Fruit fly (Drosophila melanogaster) whole organism, prepupa: Measurements from ENCODE around the gene CG5913.

ENCODE experiments used
- CG10669 ChIP-seq: fragments of 200-800 bp; sonication (Bioruptor generic); optimal IDR thresholded peaks from 3 replicates; lab custom pipeline; 2018; ENCODE audit warnings: missing biosample characterization, mild to moderate bottlenecking, missing genetic modification characterization, moderate library complexity
- CG11762 ChIP-seq: fragments of 200-800 bp; sonication (Bioruptor generic); optimal IDR thresholded peaks from 3 replicates; lab custom pipeline; 2016; ENCODE audit warnings: missing biosample characterization, missing genetic modification characterization; ENCODE audit not compliant: insufficient read depth
- CG3032 ChIP-seq: fragments of 200-800 bp; optimal IDR thresholded peaks from 2 replicates; lab custom pipeline; 2019; ENCODE audit warnings: missing biosample characterization, mild to moderate bottlenecking, missing genetic modification characterization, moderate library complexity
- CG6276 ChIP-seq: fragments of 200-800 bp; sonication (Bioruptor generic); optimal IDR thresholded peaks from 2 replicates; lab custom pipeline; 2017; ENCODE audit warnings: missing biosample characterization, mild to moderate bottlenecking, missing genetic modification characterization
- CG6808 ChIP-seq: fragments of 200-800 bp; sonication (Bioruptor generic); optimal IDR thresholded peaks from 3 replicates; lab custom pipeline; 2017; ENCODE audit warnings: missing biosample characterization, missing genetic modification characterization, mild to moderate bottlenecking, moderate library complexity, missing genetic modification reagents
- CG8119 ChIP-seq: fragments of 200-800 bp; sonication (Bioruptor generic); IDR thresholded peaks from 3 replicates; pipeline ENCODE4 v1.3.6; 2022; ENCODE audit warnings: missing biosample characterization, missing genetic modification characterization
- CG9139 ChIP-seq: fragments of 200-800 bp; sonication (Bioruptor generic); optimal IDR thresholded peaks from 3 replicates; lab custom pipeline; 2017; ENCODE audit warnings: missing biosample characterization, mild to moderate bottlenecking, missing genetic modification characterization
- Eip75B ChIP-seq: fragments of 200-800 bp; sonication (Bioruptor generic); optimal IDR thresholded peaks from 3 replicates; lab custom pipeline; 2016; ENCODE audit warnings: missing biosample characterization, missing genetic modification characterization
- Gug ChIP-seq: fragments of 200-800 bp; sonication (Bioruptor generic); IDR thresholded peaks from 2 replicates; pipeline ENCODE4 v1.3.6; 2022; ENCODE audit warnings: missing biosample characterization, missing genetic modification characterization
- Hr39 ChIP-seq: fragments of 200-800 bp; sonication (Bioruptor generic); optimal IDR thresholded peaks from 2 replicates; lab custom pipeline; 2016; ENCODE audit warnings: missing biosample characterization, missing genetic modification characterization
- Sox14 ChIP-seq: fragments of 200-800 bp; sonication (Bioruptor generic); optimal IDR thresholded peaks from 3 replicates; lab custom pipeline; 2016; ENCODE audit warnings: missing biosample characterization, missing genetic modification characterization
- achi ChIP-seq: fragments of 200-800 bp; sonication (Bioruptor generic); optimal IDR thresholded peaks from 3 replicates; lab custom pipeline; 2016; ENCODE audit warnings: missing biosample characterization, missing genetic modification characterization
- salr ChIP-seq, 2 experiments: fragments of 200-800 bp; sonication (Bioruptor generic); optimal IDR thresholded peaks; 3 replicates each; lab custom pipeline; 2016 to 2018; ENCODE audit warnings: missing biosample characterization in 2 of 2, missing genetic modification characterization in 2 of 2, mild to moderate bottlenecking in 1 of 2
- spab ChIP-seq: fragments of 200-800 bp; sonication (Bioruptor generic); optimal IDR thresholded peaks from 2 replicates; lab custom pipeline; 2017; ENCODE audit warnings: missing biosample characterization, mild to moderate bottlenecking, missing genetic modification characterization, missing genetic modification reagents

DNA sequence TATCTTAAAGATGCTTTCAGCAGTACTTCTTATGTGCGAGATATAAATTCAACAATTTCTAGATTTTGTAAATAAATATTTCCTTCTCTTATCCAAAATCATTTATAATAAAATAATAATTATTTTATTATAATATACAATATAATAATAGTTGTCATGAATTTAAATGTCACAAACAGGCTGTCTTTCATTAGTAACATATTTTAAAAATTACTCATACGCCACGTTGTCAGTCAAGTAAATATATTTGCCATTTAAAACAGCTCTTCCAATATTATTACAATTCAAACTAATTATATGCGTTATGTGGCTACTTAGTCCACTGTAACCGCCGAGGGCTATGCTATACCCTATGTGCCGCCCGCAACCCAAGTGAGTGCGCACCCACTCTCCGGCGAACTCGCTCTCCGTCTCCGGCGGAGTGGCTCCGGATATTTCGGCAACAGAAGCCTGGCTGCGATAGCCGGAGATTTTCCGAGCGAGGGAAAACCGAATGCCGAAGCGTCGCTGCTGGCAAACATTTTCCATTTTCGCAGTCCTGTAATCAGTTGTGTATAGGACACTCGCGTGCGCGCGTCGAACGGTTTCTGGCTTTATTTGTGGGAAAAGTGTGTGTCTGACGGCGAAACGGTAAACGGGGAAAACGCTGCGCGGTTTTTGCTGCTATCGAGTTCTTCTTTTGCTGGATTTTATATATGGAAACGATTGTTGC is 37.5 kb upstream of the CG5913 start, which contains the start of gene CG5890:
- TF ChIP-seq CG10669 (peak; percentile 11), Eip75B (GFP tag; lab: Kevin White, UChicago) (no peak), CG6276 (GFP tag; lab: Kevin White, UChicago) (no peak), CG8119 (no peak), spab (no peak), CG6808 (GFP tag; lab: Kevin White, UChicago) (no peak), Hr39 (GFP tag; lab: Kevin White, UChicago) (no peak), Sox14 (no peak), CG3032 (tag; lab: Kevin White, UChicago) (no peak), CG9139 (GFP tag; lab: Kevin White, UChicago) (no peak), Gug (no peak), achi (GFP tag; lab: Kevin White, UChicago) (no peak), CG11762 (GFP tag; lab: Kevin White, UChicago) (no peak), salr (GFP tag; optimal IDR thresholded peaks at IDR 0.05; lab: Kevin White, UChicago) (no peak)
